Worm (Caenorhabditis elegans) whole organism, L4 larva: ENCODE data around the gene gcy-20.

Source experiments
- fkh-10 ChIP-seq: fragments of 150-350 bp; optimal IDR thresholded peaks from 2 replicates; lab custom pipeline; 2014; ENCODE audit warnings: missing biosample characterization, missing genetic modification reagents, missing genetic modification characterization
- lin-39 ChIP-seq: fragments of 150-350 bp; optimal IDR thresholded peaks from 2 replicates; lab custom pipeline; 2014; ENCODE audit warnings: missing biosample characterization, missing genetic modification reagents, missing genetic modification characterization

DNA sequence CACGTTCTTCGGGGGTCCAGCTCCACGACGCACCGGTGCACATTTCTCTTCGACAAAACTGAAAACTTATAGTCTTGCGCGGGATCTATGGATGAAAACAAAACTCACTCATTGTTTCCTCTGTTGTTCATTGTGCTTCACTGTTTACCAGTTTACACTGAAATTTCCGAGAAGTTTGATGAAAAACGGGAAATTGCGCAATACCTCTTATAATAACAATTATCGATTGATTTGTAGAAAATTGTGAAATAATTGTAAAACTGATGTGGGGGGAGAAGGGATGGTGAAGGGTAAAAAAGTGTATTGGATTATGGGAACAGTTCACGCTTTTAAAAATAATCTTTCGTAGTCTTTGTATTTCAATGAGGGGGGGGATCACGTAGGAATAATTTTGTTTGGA is 24.1 kb downstream of the gcy-20 start:
- TF ChIP-seq lin-39 (tag; lab: Kevin White, UChicago) (no peak), fkh-10 (GFP tag; lab: Kevin White, UChicago) (no peak)
